Fruit fly (Drosophila melanogaster) whole organism, embryonic: Measurements from ENCODE around the gene CG15027.

Experiments used
- Antp ChIP-seq: fragments of 200-800 bp; sonication (Bioruptor generic); optimal IDR thresholded peaks from 3 replicates; lab custom pipeline; 2016; ENCODE audit warnings: missing biosample characterization, missing genetic modification characterization
- Atf6 ChIP-seq: fragments of 200-800 bp; sonication (Bioruptor generic); IDR thresholded peaks from 2 replicates; pipeline ENCODE4 v1.3.6; 2022; ENCODE audit warnings: missing biosample characterization, missing genetic modification characterization
- BEAF-32 ChIP-seq: fragments of 200-800 bp; sonication (Bioruptor generic); optimal IDR thresholded peaks from 3 replicates; lab custom pipeline; 2017; ENCODE audit warnings: missing biosample characterization, missing genetic modification characterization, mild to moderate bottlenecking, moderate library complexity, missing genetic modification reagents
- CG10209 ChIP-seq: fragments of 200-800 bp; sonication (Bioruptor generic); optimal IDR thresholded peaks from 3 replicates; lab custom pipeline; 2017; ENCODE audit warnings: missing biosample characterization, mild to moderate bottlenecking, missing genetic modification characterization, missing genetic modification reagents
- CG1024 ChIP-seq: fragments of 200-800 bp; sonication (Bioruptor generic); IDR thresholded peaks from 2 replicates; pipeline ENCODE4 v1.3.6; 2022; ENCODE audit warnings: missing biosample characterization, missing genetic modification characterization
- CG10979 ChIP-seq: fragments of 200-800 bp; sonication (Bioruptor generic); optimal IDR thresholded peaks from 2 replicates; lab custom pipeline; 2018; ENCODE audit warnings: missing biosample characterization, mild to moderate bottlenecking, missing genetic modification characterization, moderate library complexity
- CG11085 ChIP-seq: fragments of 200-800 bp; sonication (Bioruptor generic); IDR thresholded peaks from 2 replicates; pipeline ENCODE4 v1.3.6; 2022; ENCODE audit warnings: missing biosample characterization, missing genetic modification characterization
- CG11247 ChIP-seq: fragments of 200-800 bp; sonication (Bioruptor generic); IDR thresholded peaks from 2 replicates; pipeline ENCODE4 v1.3.6; 2022; ENCODE audit warnings: missing biosample characterization, missing genetic modification characterization
- CG15073 ChIP-seq: fragments of 200-800 bp; sonication (Bioruptor generic); optimal IDR thresholded peaks from 2 replicates; lab custom pipeline; 2016; ENCODE audit warnings: missing biosample characterization, missing genetic modification characterization
- CG2199 ChIP-seq: fragments of 200-800 bp; sonication (Bioruptor generic); IDR thresholded peaks from 3 replicates; pipeline ENCODE4 v1.3.6; 2022; ENCODE audit warnings: missing biosample characterization, missing genetic modification characterization
- CG2712 ChIP-seq: fragments of 200-800 bp; optimal IDR thresholded peaks from 3 replicates; lab custom pipeline; 2019; ENCODE audit warnings: missing biosample characterization, mild to moderate bottlenecking, missing genetic modification characterization, moderate library complexity
- CG33213 ChIP-seq: fragments of 200-800 bp; sonication (Bioruptor generic); optimal IDR thresholded peaks from 3 replicates; lab custom pipeline; 2016; ENCODE audit warnings: missing biosample characterization, missing genetic modification characterization
- CG33557 ChIP-seq: fragments of 200-800 bp; sonication (Bioruptor generic); optimal IDR thresholded peaks from 2 replicates; lab custom pipeline; 2019; ENCODE audit warnings: missing biosample characterization, mild to moderate bottlenecking, missing genetic modification characterization, moderate library complexity
- CG34422 ChIP-seq: fragments of 200-800 bp; sonication (Bioruptor generic); IDR thresholded peaks from 3 replicates; pipeline ENCODE4 v1.3.6; 2022; ENCODE audit warnings: missing biosample characterization, missing genetic modification characterization
- CG43689 ChIP-seq: fragments of 200-800 bp; sonication (Bioruptor generic); IDR thresholded peaks from 2 replicates; pipeline ENCODE4 v1.3.6; 2022; ENCODE audit warnings: missing biosample characterization, missing genetic modification characterization
- CG4730 ChIP-seq: fragments of 200-800 bp; sonication (Bioruptor generic); IDR thresholded peaks from 2 replicates; pipeline ENCODE4 v1.3.6; 2022; ENCODE audit warnings: missing biosample characterization, missing genetic modification characterization
- CG4820 ChIP-seq: fragments of 200-800 bp; sonication (Bioruptor generic); optimal IDR thresholded peaks from 3 replicates; lab custom pipeline; 2016; ENCODE audit warnings: missing biosample characterization, missing genetic modification characterization
- CG6854 ChIP-seq: fragments of 200-800 bp; sonication (Bioruptor generic); optimal IDR thresholded peaks from 3 replicates; lab custom pipeline; 2017; ENCODE audit warnings: missing biosample characterization, mild to moderate bottlenecking, missing genetic modification characterization
- Deaf1 ChIP-seq: fragments of 200-800 bp; optimal IDR thresholded peaks from 3 replicates; lab custom pipeline; 2019; ENCODE audit warnings: missing biosample characterization, mild to moderate bottlenecking, missing genetic modification characterization, moderate library complexity
- Dll ChIP-seq: fragments of 200-800 bp; sonication (Bioruptor generic); IDR thresholded peaks from 4 replicates; pipeline ENCODE4 v1.3.6; 2022; ENCODE audit warnings: missing biosample characterization, missing genetic modification characterization; ENCODE audit not compliant: partially characterized antibody
- HLH4C ChIP-seq: fragments of 200-800 bp; sonication (Bioruptor generic); IDR thresholded peaks from 3 replicates; pipeline ENCODE4 v1.3.6; 2022; ENCODE audit warnings: missing biosample characterization, missing genetic modification characterization; ENCODE audit not compliant: partially characterized antibody
- HLHmδ ChIP-seq: fragments of 200-800 bp; sonication (Bioruptor generic); optimal IDR thresholded peaks from 2 replicates; lab custom pipeline; 2018; ENCODE audit warnings: missing biosample characterization, mild to moderate bottlenecking, missing genetic modification characterization, moderate library complexity
- MTF-1 ChIP-seq: fragments of 200-800 bp; sonication (Bioruptor generic); optimal IDR thresholded peaks from 2 replicates; lab custom pipeline; 2018; ENCODE audit warnings: missing biosample characterization, mild to moderate bottlenecking, missing genetic modification characterization, borderline replicate concordance
- Med ChIP-seq: fragments of 200-800 bp; sonication (Bioruptor generic); peaks from one replicate; lab custom pipeline; 2016; ENCODE audit warnings: missing biosample characterization, missing genetic modification characterization, mild to moderate bottlenecking, inconsistent platforms, moderate library complexity
- Rfx ChIP-seq: fragments of 200-800 bp; sonication (Bioruptor generic); IDR thresholded peaks from 2 replicates; pipeline ENCODE4 v1.3.6; 2022; ENCODE audit warnings: missing biosample characterization, missing genetic modification characterization
- Sry-δ ChIP-seq: fragments of 200-800 bp; sonication (Bioruptor generic); optimal IDR thresholded peaks from 2 replicates; lab custom pipeline; 2016; ENCODE audit warnings: missing biosample characterization, missing genetic modification characterization
- TFAM ChIP-seq: fragments of 200-800 bp; sonication (Bioruptor generic); optimal IDR thresholded peaks from 2 replicates; lab custom pipeline; 2017; ENCODE audit warnings: missing biosample characterization, missing genetic modification characterization, inconsistent platforms
- Taf1 ChIP-seq: fragments of 200-800 bp; sonication (Bioruptor generic); IDR thresholded peaks from 2 replicates; pipeline ENCODE4 v1.3.6; 2022; ENCODE audit warnings: missing biosample characterization, missing genetic modification characterization
- Trl ChIP-seq, 3 experiments: fragments of >200 bp in 2 of 3; fragments of 200-800 bp in 1 of 3; sonication (Bioruptor generic) in 1 of 3; optimal IDR thresholded peaks; 2 replicates in 1 of 3; 3 replicates in 2 of 3; lab custom pipeline; 2016 to 2017; ENCODE audit warnings: missing biosample characterization in 1 of 3, missing genetic modification characterization in 1 of 3
- Xbp1 ChIP-seq: fragments of 200-800 bp; sonication (Bioruptor generic); optimal IDR thresholded peaks from 3 replicates; lab custom pipeline; 2016; ENCODE audit warnings: missing biosample characterization, mild to moderate bottlenecking, missing genetic modification characterization
- ato ChIP-seq: fragments of 200-800 bp; sonication (Bioruptor generic); IDR thresholded peaks from 2 replicates; pipeline ENCODE4 v1.3.6; 2022; ENCODE audit warnings: missing biosample characterization, missing genetic modification characterization; ENCODE audit not compliant: partially characterized antibody
- chinmo ChIP-seq: fragments of 200-800 bp; sonication (Bioruptor generic); IDR thresholded peaks from 4 replicates; pipeline ENCODE4 v1.3.6; 2022; ENCODE audit warnings: missing biosample characterization, missing genetic modification characterization; ENCODE audit not compliant: partially characterized antibody
- ci ChIP-seq: fragments of 200-800 bp; sonication (Bioruptor generic); IDR thresholded peaks from 3 replicates; pipeline ENCODE4 v1.3.6; 2022; ENCODE audit warnings: missing biosample characterization, missing genetic modification characterization
- crc ChIP-seq: fragments of 200-800 bp; sonication (Bioruptor generic); optimal IDR thresholded peaks from 2 replicates; lab custom pipeline; 2016; ENCODE audit warnings: missing biosample characterization, missing genetic modification characterization
- crp ChIP-seq, 2 experiments: fragments of 200-800 bp; sonication (Bioruptor generic); optimal IDR thresholded peaks; 2 replicates in 1 of 2; 3 replicates in 1 of 2; lab custom pipeline; 2017; ENCODE audit warnings: missing biosample characterization in 2 of 2, missing genetic modification characterization in 2 of 2, mild to moderate bottlenecking in 1 of 2, moderate library complexity in 1 of 2
- disco-r ChIP-seq: fragments of 200-800 bp; sonication (Bioruptor generic); optimal IDR thresholded peaks from 2 replicates; lab custom pipeline; 2016; ENCODE audit warnings: missing biosample characterization, missing genetic modification characterization
- dmrt11E ChIP-seq: fragments of 200-800 bp; sonication (Bioruptor generic); optimal IDR thresholded peaks from 3 replicates; lab custom pipeline; 2018; ENCODE audit warnings: missing biosample characterization, mild to moderate bottlenecking, missing genetic modification characterization, moderate library complexity
- dmrt99B ChIP-seq: fragments of 200-800 bp; sonication (Bioruptor generic); optimal IDR thresholded peaks from 2 replicates; lab custom pipeline; 2018; ENCODE audit warnings: missing biosample characterization, mild to moderate bottlenecking, missing genetic modification characterization, moderate library complexity
- exex ChIP-seq: fragments of 200-800 bp; sonication (Bioruptor generic); optimal IDR thresholded peaks from 4 replicates; lab custom pipeline; 2018; ENCODE audit warnings: missing biosample characterization, mild to moderate bottlenecking, missing genetic modification characterization, moderate library complexity
- knrl ChIP-seq: fragments of 200-800 bp; sonication (Bioruptor generic); IDR thresholded peaks from 3 replicates; pipeline ENCODE4 v1.3.6; 2022; ENCODE audit warnings: missing biosample characterization, missing genetic modification characterization; ENCODE audit not compliant: partially characterized antibody
- lmd ChIP-seq: fragments of 200-800 bp; sonication (Bioruptor generic); IDR thresholded peaks from 2 replicates; pipeline ENCODE4 v1.3.6; 2022; ENCODE audit warnings: missing biosample characterization, missing genetic modification characterization
- nerfin-1 ChIP-seq: fragments of 200-800 bp; sonication (Bioruptor generic); optimal IDR thresholded peaks from 3 replicates; lab custom pipeline; 2019; ENCODE audit warnings: missing biosample characterization, mild to moderate bottlenecking, missing genetic modification characterization, moderate library complexity
- nmo ChIP-seq: fragments of 200-800 bp; sonication (Bioruptor generic); optimal IDR thresholded peaks from 2 replicates; lab custom pipeline; 2018; ENCODE audit warnings: missing biosample characterization, mild to moderate bottlenecking, missing genetic modification characterization, moderate library complexity
- odd ChIP-seq: fragments of 200-800 bp; sonication (Bioruptor generic); optimal IDR thresholded peaks from 2 replicates; lab custom pipeline; 2017; ENCODE audit warnings: missing biosample characterization, mild to moderate bottlenecking, missing genetic modification characterization
- sc ChIP-seq, 3 experiments: fragments of >200 bp in 2 of 3; fragments of 200-800 bp in 1 of 3; sonication (Bioruptor generic) in 1 of 3; optimal IDR thresholded peaks; 2 replicates in 2 of 3; 3 replicates in 1 of 3; lab custom pipeline; 2017; ENCODE audit warnings: mild to moderate bottlenecking in 1 of 3, missing biosample characterization in 1 of 3, missing genetic modification characterization in 1 of 3, missing genetic modification reagents in 1 of 3
- sd ChIP-seq: fragments of 200-800 bp; sonication (Bioruptor generic); optimal IDR thresholded peaks from 3 replicates; lab custom pipeline; 2018; ENCODE audit warnings: missing biosample characterization, mild to moderate bottlenecking, missing genetic modification characterization, moderate library complexity
- tap ChIP-seq: fragments of 200-800 bp; optimal IDR thresholded peaks from 3 replicates; lab custom pipeline; 2019; ENCODE audit warnings: missing biosample characterization, mild to moderate bottlenecking, missing genetic modification characterization, moderate library complexity
- wdn ChIP-seq: fragments of 200-800 bp; sonication (Bioruptor generic); IDR thresholded peaks from 2 replicates; pipeline ENCODE4 v1.3.6; 2022; ENCODE audit warnings: missing biosample characterization, missing genetic modification characterization

The CG15027 gene

dm6 chrX:15084580-15085138 lies 968 bp downstream of the CG15027 start, which contains the start of gene Cox17 (continued):
- no peak for TF ChIP-seq MTF-1 (GFP tag; lab: Kevin White, UChicago)
- peak; percentile 38 to 85 for TF ChIP-seq crp (GFP tag; optimal IDR thresholded peaks at IDR 0.05; lab: Kevin White, UChicago)
- no peak for TF ChIP-seq sc (optimal IDR thresholded peaks at IDR 0.05; lab: Kevin White, UChicago)
- TF ChIP-seq sc (GFP tag; optimal IDR thresholded peaks at IDR 0.05; lab: Kevin White, UChicago): peak; percentile 63
- TF ChIP-seq Rfx (GFP tag; lab: Robert Waterston, UW): peak; percentile 82
- TF ChIP-seq wdn: no peak
- no peak; the same call in none of the 2 replicates for TF ChIP-seq CG4730 (GFP tag; lab: Robert Waterston, UW)
- peak; percentile 49; the same call in 2 of the 3 replicates for TF ChIP-seq CG34422 (GFP tag; lab: Robert Waterston, UW)
- TF ChIP-seq lmd: peak; percentile 77
- TF ChIP-seq CG15073 (GFP tag; lab: Kevin White, UChicago): peak; percentile 18
- 0 out of 2 replicates have a peak, but pooled peaks have one; percentile 42 for TF ChIP-seq CG11085 (GFP tag; lab: Robert Waterston, UW)
- TF ChIP-seq CG10979 (tag; lab: Kevin White, UChicago): peak; percentile 79
- TF ChIP-seq CG1024 (GFP tag; lab: Robert Waterston, UW): peak; percentile 3; the same call in 1 of the 2 replicates
- peak; percentile 28 for TF ChIP-seq disco-r (GFP tag; lab: Kevin White, UChicago)
- TF ChIP-seq HLH4C: peak; percentile 69
- peak; percentile 76 for TF ChIP-seq CG33557
- TF ChIP-seq Antp (GFP tag; lab: Kevin White, UChicago): peak; percentile 57
- TF ChIP-seq Sry-δ (GFP tag; lab: Kevin White, UChicago): peak; percentile 72
- TF ChIP-seq CG10209: peak; percentile 86
- peak; percentile 86 for TF ChIP-seq Xbp1 (GFP tag; lab: Kevin White, UChicago)
- TF ChIP-seq nerfin-1 (tag; lab: Kevin White, UChicago): peak; percentile 75
- TF ChIP-seq dmrt11E: peak; percentile 81
- peak; percentile 47 for TF ChIP-seq exex (tag; lab: Kevin White, UChicago)
- no peak for TF ChIP-seq Trl (optimal IDR thresholded peaks at IDR 0.05; lab: Kevin White, UChicago)
- TF ChIP-seq Trl (GFP tag; optimal IDR thresholded peaks at IDR 0.05; lab: Kevin White, UChicago): peak; percentile 48
- TF ChIP-seq odd: peak; percentile 63
- TF ChIP-seq dmrt99B (tag; lab: Kevin White, UChicago): peak; percentile 83
- TF ChIP-seq Dll (GFP tag; lab: Robert Waterston, UW): peak; percentile 84
- peak; percentile 93 for TF ChIP-seq BEAF-32 (GFP tag; lab: Kevin White, UChicago)
- TF ChIP-seq CG2712: peak; percentile 84
- peak; percentile 74 for TF ChIP-seq CG4820 (GFP tag; lab: Kevin White, UChicago)
- TF ChIP-seq CG6854 (GFP tag; lab: Kevin White, UChicago): peak; percentile 46
- no peak for TF ChIP-seq ato (GFP tag; lab: Robert Waterston, UW)
- no peak for TF ChIP-seq TFAM (GFP tag; lab: Kevin White, UChicago)
- TF ChIP-seq CG2199 (GFP tag; lab: Robert Waterston, UW): no peak
- peak; percentile 18; the same call in 1 of the 2 replicates for TF ChIP-seq Taf1 (GFP tag; lab: Robert Waterston, UW)

- TF ChIP-seq Deaf1: peak; percentile 17
- TF ChIP-seq sd: peak; percentile 49
- no peak for TF ChIP-seq nmo (GFP tag; lab: Kevin White, UChicago)
- TF ChIP-seq CG43689: no peak
- no peak for TF ChIP-seq knrl (GFP tag; lab: Robert Waterston, UW)
- peak; percentile 80; the same call in 3 of the 4 replicates for TF ChIP-seq chinmo (GFP tag; lab: Robert Waterston, UW)
- 0 out of 3 replicates have a peak, but pooled peaks have one; percentile 6 for TF ChIP-seq ci (GFP tag; lab: Robert Waterston, UW)
- TF ChIP-seq tap (tag; lab: Kevin White, UChicago): no peak
- no peak for TF ChIP-seq CG11247 (GFP tag; lab: Robert Waterston, UW)
- 0 out of 2 replicates have a peak, but pooled peaks have one; percentile 20 for TF ChIP-seq Atf6
- TF ChIP-seq CG4730 (GFP tag; lab: Robert Waterston, UW): no peak
- no peak for TF ChIP-seq HLHmδ (GFP tag; lab: Kevin White, UChicago)
- TF ChIP-seq CG33213 (GFP tag; lab: Kevin White, UChicago): no peak
- peak; percentile 61 for TF ChIP-seq Med
- no peak for TF ChIP-seq crc (GFP tag; lab: Kevin White, UChicago)
Observed at dm6 chrX:15082681-15083080, 2.9 kb downstream of the CG15027 start, which contains the start of gene CG33178. Gene CG33178 (plus strand): TSS chrX:15082827.
